Fruit fly (Drosophila melanogaster) whole organism, prepupa: ENCODE data around the gene teq.

Experiments
- Blimp-1 ChIP-seq: fragments of 200-800 bp; sonication (Bioruptor generic); optimal IDR thresholded peaks from 3 replicates; lab custom pipeline; 2017; ENCODE audit warnings: missing biosample characterization, missing genetic modification characterization, mild to moderate bottlenecking, moderate library complexity, missing genetic modification reagents
- CG10631 ChIP-seq: fragments of 200-800 bp; sonication (Bioruptor generic); optimal IDR thresholded peaks from 2 replicates; lab custom pipeline; 2016; ENCODE audit warnings: missing biosample characterization, missing genetic modification characterization
- CG10669 ChIP-seq: fragments of 200-800 bp; sonication (Bioruptor generic); optimal IDR thresholded peaks from 3 replicates; lab custom pipeline; 2018; ENCODE audit warnings: missing biosample characterization, mild to moderate bottlenecking, missing genetic modification characterization, moderate library complexity
- CG11294 ChIP-seq: fragments of 200-800 bp; sonication (Bioruptor generic); IDR thresholded peaks from 2 replicates; pipeline ENCODE4 v1.3.6; 2022; ENCODE audit warnings: missing biosample characterization, missing genetic modification characterization
- CG11762 ChIP-seq: fragments of 200-800 bp; sonication (Bioruptor generic); optimal IDR thresholded peaks from 3 replicates; lab custom pipeline; 2016; ENCODE audit warnings: missing biosample characterization, missing genetic modification characterization; ENCODE audit not compliant: insufficient read depth
- CG11902 ChIP-seq: fragments of 200-800 bp; sonication (Bioruptor generic); optimal IDR thresholded peaks from 3 replicates; lab custom pipeline; 2016; ENCODE audit warnings: missing biosample characterization, missing genetic modification characterization
- CG15336 ChIP-seq: fragments of 200-800 bp; sonication (Bioruptor generic); IDR thresholded peaks from 2 replicates; pipeline ENCODE4 v1.3.6; 2022; ENCODE audit warnings: missing biosample characterization, missing genetic modification characterization
- CG1621 ChIP-seq: fragments of 200-800 bp; sonication (Bioruptor generic); optimal IDR thresholded peaks from 3 replicates; lab custom pipeline; 2018; ENCODE audit warnings: missing biosample characterization, mild to moderate bottlenecking, missing genetic modification characterization
- CG3032 ChIP-seq: fragments of 200-800 bp; optimal IDR thresholded peaks from 2 replicates; lab custom pipeline; 2019; ENCODE audit warnings: missing biosample characterization, mild to moderate bottlenecking, missing genetic modification characterization, moderate library complexity
- CG31627 ChIP-seq: fragments of 200-800 bp; sonication (Bioruptor generic); optimal IDR thresholded peaks from 3 replicates; lab custom pipeline; 2016; ENCODE audit warnings: missing biosample characterization, missing genetic modification characterization
- CG32006 ChIP-seq: fragments of 200-800 bp; sonication (Bioruptor generic); optimal IDR thresholded peaks from 3 replicates; lab custom pipeline; 2017; ENCODE audit warnings: missing biosample characterization, mild to moderate bottlenecking, missing genetic modification characterization
- CG34406 ChIP-seq: fragments of 200-800 bp; sonication (Bioruptor generic); optimal IDR thresholded peaks from 3 replicates; lab custom pipeline; 2016; ENCODE audit warnings: missing biosample characterization, missing genetic modification characterization
- CG3919 ChIP-seq: fragments of 200-800 bp; sonication (Bioruptor generic); optimal IDR thresholded peaks from 3 replicates; lab custom pipeline; 2016; ENCODE audit warnings: missing biosample characterization, missing genetic modification characterization
- CG6163 ChIP-seq: fragments of 200-800 bp; sonication (Bioruptor generic); IDR thresholded peaks from 3 replicates; pipeline ENCODE4 v1.3.6; 2022; ENCODE audit warnings: missing biosample characterization, missing genetic modification characterization
- CG6276 ChIP-seq: fragments of 200-800 bp; sonication (Bioruptor generic); optimal IDR thresholded peaks from 2 replicates; lab custom pipeline; 2017; ENCODE audit warnings: missing biosample characterization, mild to moderate bottlenecking, missing genetic modification characterization
- CG6792 ChIP-seq: fragments of 200-800 bp; sonication (Bioruptor generic); optimal IDR thresholded peaks from 3 replicates; lab custom pipeline; 2016; ENCODE audit warnings: missing biosample characterization, missing genetic modification characterization
- CG6808 ChIP-seq: fragments of 200-800 bp; sonication (Bioruptor generic); optimal IDR thresholded peaks from 3 replicates; lab custom pipeline; 2017; ENCODE audit warnings: missing biosample characterization, missing genetic modification characterization, mild to moderate bottlenecking, moderate library complexity, missing genetic modification reagents
- CG6854 ChIP-seq: fragments of 200-800 bp; sonication (Bioruptor generic); optimal IDR thresholded peaks from 2 replicates; lab custom pipeline; 2017; ENCODE audit warnings: missing biosample characterization, mild to moderate bottlenecking, missing genetic modification characterization
- CG8319 ChIP-seq: fragments of 200-800 bp; sonication (Bioruptor generic); optimal IDR thresholded peaks from 3 replicates; lab custom pipeline; 2016; ENCODE audit warnings: missing biosample characterization, missing genetic modification characterization
- CG8632 ChIP-seq: fragments of 200-800 bp; sonication (Bioruptor generic); optimal IDR thresholded peaks from 3 replicates; lab custom pipeline; 2016; ENCODE audit warnings: missing biosample characterization, missing genetic modification characterization
- CG9139 ChIP-seq: fragments of 200-800 bp; sonication (Bioruptor generic); optimal IDR thresholded peaks from 3 replicates; lab custom pipeline; 2017; ENCODE audit warnings: missing biosample characterization, mild to moderate bottlenecking, missing genetic modification characterization
- Eip75B ChIP-seq: fragments of 200-800 bp; sonication (Bioruptor generic); optimal IDR thresholded peaks from 3 replicates; lab custom pipeline; 2016; ENCODE audit warnings: missing biosample characterization, missing genetic modification characterization
- Eip78C ChIP-seq: fragments of 200-800 bp; sonication (Bioruptor generic); peaks from one replicate; lab custom pipeline; 2016; ENCODE audit warnings: missing biosample characterization, missing genetic modification characterization
- Eip93F ChIP-seq: fragments of 200-800 bp; sonication (Bioruptor generic); optimal IDR thresholded peaks from 2 replicates; lab custom pipeline; 2016; ENCODE audit warnings: missing biosample characterization, mild to moderate bottlenecking, missing genetic modification characterization
- Ets96B ChIP-seq: fragments of 200-800 bp; optimal IDR thresholded peaks from 2 replicates; lab custom pipeline; 2019; ENCODE audit warnings: missing biosample characterization, mild to moderate bottlenecking, missing genetic modification characterization, moderate library complexity
- Gug ChIP-seq: fragments of 200-800 bp; sonication (Bioruptor generic); IDR thresholded peaks from 2 replicates; pipeline ENCODE4 v1.3.6; 2022; ENCODE audit warnings: missing biosample characterization, missing genetic modification characterization
- Hr38 ChIP-seq: sonication (Bioruptor generic); optimal IDR thresholded peaks from 2 replicates; lab custom pipeline; 2016; ENCODE audit warnings: missing biosample characterization, missing genetic modification characterization
- Hr39 ChIP-seq: fragments of 200-800 bp; sonication (Bioruptor generic); optimal IDR thresholded peaks from 2 replicates; lab custom pipeline; 2016; ENCODE audit warnings: missing biosample characterization, missing genetic modification characterization
- Hr4 ChIP-seq: fragments of 200-800 bp; sonication (Bioruptor generic); optimal IDR thresholded peaks from 3 replicates; lab custom pipeline; 2016; ENCODE audit warnings: missing biosample characterization, missing genetic modification characterization
- Lpt ChIP-seq: fragments of 200-800 bp; sonication (Bioruptor generic); optimal IDR thresholded peaks from 3 replicates; lab custom pipeline; 2016; ENCODE audit warnings: missing biosample characterization, missing genetic modification characterization
- Met ChIP-seq: fragments of 200-800 bp; sonication (Bioruptor generic); optimal IDR thresholded peaks from 3 replicates; lab custom pipeline; 2016; ENCODE audit warnings: missing biosample characterization, missing genetic modification characterization
- OdsH ChIP-seq: fragments of 200-800 bp; sonication (Bioruptor generic); optimal IDR thresholded peaks from 3 replicates; lab custom pipeline; 2016; ENCODE audit warnings: missing biosample characterization, missing genetic modification characterization
- Sox102F ChIP-seq: fragments of 200-800 bp; sonication (Bioruptor generic); optimal IDR thresholded peaks from 2 replicates; lab custom pipeline; 2016; ENCODE audit warnings: missing biosample characterization, mild to moderate bottlenecking, missing genetic modification characterization
- Sox14 ChIP-seq: fragments of 200-800 bp; sonication (Bioruptor generic); optimal IDR thresholded peaks from 3 replicates; lab custom pipeline; 2016; ENCODE audit warnings: missing biosample characterization, missing genetic modification characterization
- Sox15 ChIP-seq: fragments of 200-800 bp; sonication (Bioruptor generic); optimal IDR thresholded peaks from 3 replicates; lab custom pipeline; 2016; ENCODE audit warnings: missing biosample characterization, missing genetic modification characterization
- acj6 ChIP-seq: fragments of 200-800 bp; sonication (Bioruptor generic); optimal IDR thresholded peaks from 3 replicates; lab custom pipeline; 2016; ENCODE audit warnings: missing biosample characterization, missing genetic modification characterization
- dac ChIP-seq: fragments of 200-800 bp; sonication (Bioruptor generic); optimal IDR thresholded peaks from 2 replicates; lab custom pipeline; 2017; ENCODE audit warnings: missing biosample characterization, mild to moderate bottlenecking, missing genetic modification characterization
- dsx ChIP-seq: fragments of 200-800 bp; optimal IDR thresholded peaks from 3 replicates; lab custom pipeline; 2019; ENCODE audit warnings: missing biosample characterization, mild to moderate bottlenecking, missing genetic modification characterization, moderate library complexity; ENCODE audit not compliant: poor library complexity, severe bottlenecking
- eg ChIP-seq: fragments of 200-800 bp; sonication (Bioruptor generic); IDR thresholded peaks from 3 replicates; pipeline ENCODE4 v1.3.6; 2022; ENCODE audit warnings: missing biosample characterization, missing genetic modification characterization
- fd59A ChIP-seq: fragments of 200-800 bp; sonication (Bioruptor generic); optimal IDR thresholded peaks from 2 replicates; lab custom pipeline; 2017; ENCODE audit warnings: missing biosample characterization, mild to moderate bottlenecking, missing genetic modification characterization, missing genetic modification reagents
- fd85E ChIP-seq: fragments of 200-800 bp; sonication (Bioruptor generic); optimal IDR thresholded peaks from 3 replicates; lab custom pipeline; 2016; ENCODE audit warnings: missing biosample characterization, missing genetic modification characterization
- fkh ChIP-seq: fragments of 200-800 bp; sonication (Bioruptor generic); optimal IDR thresholded peaks from 3 replicates; lab custom pipeline; 2017; ENCODE audit warnings: missing biosample characterization, mild to moderate bottlenecking, missing genetic modification characterization, moderate library complexity
- lz ChIP-seq: fragments of 200-800 bp; sonication (Bioruptor generic); optimal IDR thresholded peaks from 3 replicates; lab custom pipeline; 2016; ENCODE audit warnings: missing biosample characterization, missing genetic modification characterization
- net ChIP-seq: fragments of 200-800 bp; sonication (Bioruptor generic); optimal IDR thresholded peaks from 3 replicates; lab custom pipeline; 2016; ENCODE audit warnings: missing biosample characterization, missing genetic modification characterization
- pdm3 ChIP-seq: fragments of 200-800 bp; sonication (Bioruptor generic); optimal IDR thresholded peaks from 3 replicates; lab custom pipeline; 2016; ENCODE audit warnings: missing biosample characterization, missing genetic modification characterization
- spab ChIP-seq: fragments of 200-800 bp; sonication (Bioruptor generic); optimal IDR thresholded peaks from 2 replicates; lab custom pipeline; 2017; ENCODE audit warnings: missing biosample characterization, mild to moderate bottlenecking, missing genetic modification characterization, missing genetic modification reagents
- ss ChIP-seq, 2 experiments: fragments of 200-800 bp; sonication (Bioruptor generic); optimal IDR thresholded peaks; 2 replicates in 1 of 2; 3 replicates in 1 of 2; lab custom pipeline; 2017 to 2018; ENCODE audit warnings: mild to moderate bottlenecking in 2 of 2, missing biosample characterization in 2 of 2, missing genetic modification characterization in 2 of 2, moderate library complexity in 1 of 2
- svp ChIP-seq: fragments of 200-800 bp; sonication (Bioruptor generic); peaks from one replicate; lab custom pipeline; 2016; ENCODE audit warnings: missing biosample characterization, missing genetic modification characterization
- topi ChIP-seq: fragments of 200-800 bp; sonication (Bioruptor generic); optimal IDR thresholded peaks from 3 replicates; lab custom pipeline; 2016; ENCODE audit warnings: missing biosample characterization, missing genetic modification characterization
- vri ChIP-seq: fragments of 200-800 bp; sonication (Bioruptor generic); optimal IDR thresholded peaks from 3 replicates; lab custom pipeline; 2016; ENCODE audit warnings: missing biosample characterization, mild to moderate bottlenecking, missing genetic modification characterization

Gene teq

DNA sequence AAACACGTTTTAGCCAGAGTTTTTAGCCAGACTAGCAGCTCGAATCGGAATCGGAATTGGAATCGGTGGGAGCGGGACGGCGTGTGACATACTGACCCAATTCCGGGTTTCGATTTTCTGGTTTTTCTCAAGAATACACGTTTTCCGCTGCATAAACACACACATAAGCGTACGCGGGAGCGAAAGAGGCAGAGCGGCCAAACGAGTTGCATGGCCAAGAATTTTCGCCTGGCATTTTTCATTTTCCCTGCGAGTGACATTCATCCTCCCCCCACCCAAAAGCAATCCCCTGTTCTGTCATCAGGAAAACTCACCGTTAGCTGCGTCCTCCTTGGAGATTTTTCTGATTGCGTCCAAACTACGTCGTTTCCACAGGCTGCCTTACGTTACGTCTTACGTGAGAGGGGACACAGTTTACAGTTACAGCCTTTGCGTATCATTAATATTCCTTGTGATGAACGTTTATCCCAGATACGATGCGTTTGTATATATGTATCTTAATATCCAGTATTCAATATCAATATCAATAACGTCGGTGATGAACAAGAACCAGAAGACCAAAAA lies 55.2 kb downstream of the teq start:
- TF ChIP-seq eg (GFP tag; lab: Robert Waterston, UW) (0 out of 3 replicates have a peak, but pooled peaks have one; percentile 33), CG10631 (GFP tag; lab: Kevin White, UChicago) (no peak), acj6 (GFP tag; lab: Kevin White, UChicago) (no peak), CG10669 (GFP tag; lab: Kevin White, UChicago) (no peak), Eip78C (peak; percentile 8), fd59A (no peak)

- TF ChIP-seq lz (GFP tag; lab: Kevin White, UChicago), result no peak
- no peak for TF ChIP-seq dsx (GFP tag; lab: Kevin White, UChicago)
- TF ChIP-seq Gug (GFP tag; lab: Robert Waterston, UW), result no peak
- TF ChIP-seq Eip75B, result peak; percentile 42
- no peak for TF ChIP-seq CG8632 (GFP tag; lab: Kevin White, UChicago)
- no peak for TF ChIP-seq Lpt (GFP tag; lab: Kevin White, UChicago)
- TF ChIP-seq CG15336, result peak; percentile 34; the same call in 1 of the 2 replicates
- no peak for TF ChIP-seq Eip93F (GFP tag; lab: Kevin White, UChicago)
- TF ChIP-seq CG6854 (GFP tag; lab: Kevin White, UChicago), result no peak
- no peak for TF ChIP-seq topi (GFP tag; lab: Kevin White, UChicago)
- no peak for TF ChIP-seq pdm3 (GFP tag; lab: Kevin White, UChicago)
- no peak for TF ChIP-seq CG32006 (GFP tag; lab: Kevin White, UChicago)
- no peak for TF ChIP-seq CG11902 (GFP tag; lab: Kevin White, UChicago)
- no peak for TF ChIP-seq CG10669 (GFP tag; lab: Kevin White, UChicago)
- TF ChIP-seq CG3919 (GFP tag; lab: Kevin White, UChicago), result no peak
- no peak for TF ChIP-seq Ets96B (tag; lab: Kevin White, UChicago)
- TF ChIP-seq ss (GFP tag; optimal IDR thresholded peaks at IDR 0.05; lab: Kevin White, UChicago), result no peak
- no peak for TF ChIP-seq CG11762 (GFP tag; lab: Kevin White, UChicago)
- no peak for TF ChIP-seq Met
- TF ChIP-seq CG1621 (tag; lab: Kevin White, UChicago), result no peak
- TF ChIP-seq net (GFP tag; lab: Kevin White, UChicago), result no peak
- TF ChIP-seq eg (GFP tag; lab: Robert Waterston, UW), result no peak
- TF ChIP-seq acj6 (GFP tag; lab: Kevin White, UChicago), result no peak
- TF ChIP-seq CG3032 (tag; lab: Kevin White, UChicago), result no peak
- TF ChIP-seq Eip78C, result peak; percentile 29
- TF ChIP-seq CG6792 (GFP tag; lab: Kevin White, UChicago), result no peak
- no peak for TF ChIP-seq CG6276 (GFP tag; lab: Kevin White, UChicago)
- no peak for TF ChIP-seq dac (GFP tag; lab: Kevin White, UChicago)
- TF ChIP-seq CG8319, result no peak
- TF ChIP-seq OdsH (GFP tag; lab: Kevin White, UChicago), result no peak
- TF ChIP-seq CG6808, result no peak
- TF ChIP-seq Hr4 (GFP tag; lab: Kevin White, UChicago), result no peak
- TF ChIP-seq fd85E (GFP tag; lab: Kevin White, UChicago), result no peak
- no peak for TF ChIP-seq spab (GFP tag; lab: Kevin White, UChicago)
- TF ChIP-seq CG31627 (GFP tag; lab: Kevin White, UChicago), result no peak
- no peak for TF ChIP-seq vri (GFP tag; lab: Kevin White, UChicago)
- TF ChIP-seq Hr39 (GFP tag; lab: Kevin White, UChicago), result no peak
- TF ChIP-seq CG9139 (GFP tag; lab: Kevin White, UChicago), result no peak
- no peak for TF ChIP-seq Sox102F
- no peak for TF ChIP-seq Hr38 (GFP tag; lab: Kevin White, UChicago)
- TF ChIP-seq Blimp-1 (GFP tag; lab: Kevin White, UChicago), result no peak
- TF ChIP-seq CG6163, result 0 out of 3 replicates have a peak, but pooled peaks have one; percentile 27
- no peak for TF ChIP-seq Sox15 (GFP tag; lab: Kevin White, UChicago)
- TF ChIP-seq CG34406 (GFP tag; lab: Kevin White, UChicago), result no peak
- TF ChIP-seq svp, result peak; percentile 55
- no peak for TF ChIP-seq CG11294 (GFP tag; lab: Robert Waterston, UW)
- peak; percentile 68 for TF ChIP-seq fkh (GFP tag; lab: Kevin White, UChicago)
- peak; percentile 3 for TF ChIP-seq Sox14 (GFP tag; lab: Kevin White, UChicago)
These were observed 59.9 kb downstream of the teq start, which contains the start of the genes bol and Dhpr for dm6 chr3L:9134349-9134748. Gene bol, minus strand, starts transcription at chr3L:9134405. Gene Dhpr, plus strand, starts transcription at chr3L:9134560.
